Fruit fly (Drosophila melanogaster) S2 (cell line): ENCODE results near the gene ATPsynD.

Source experiments
- CG8478 ChIP-seq: fragments of >200 bp; optimal IDR thresholded peaks from 2 replicates; lab custom pipeline; 2018
- CTCF ChIP-seq, 2 experiments: fragments of >200 bp; optimal IDR thresholded peaks; 2 replicates each; lab custom pipeline; 2018

DNA sequence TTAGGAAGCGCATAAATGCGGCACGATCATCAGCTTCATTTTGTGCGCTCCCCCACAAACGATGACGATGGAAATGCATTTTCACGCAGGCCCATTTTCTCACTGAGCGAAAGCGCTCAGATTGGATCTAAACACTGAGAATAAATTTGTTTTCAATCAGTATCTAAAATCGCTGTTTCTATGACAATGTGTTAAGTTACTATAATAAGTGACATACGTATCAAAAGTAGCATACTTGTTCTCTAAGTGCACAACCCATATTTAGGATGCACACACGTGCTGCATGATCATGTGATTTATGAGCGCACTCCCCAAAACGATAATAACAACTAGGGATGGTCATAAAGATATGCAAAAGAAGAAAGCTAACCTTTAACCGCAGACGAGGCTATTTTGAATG lies 13.3 kb downstream of the ATPsynD start:
- TF ChIP-seq CG8478 = no peak
- no peak for TF ChIP-seq CTCF (optimal IDR thresholded peaks at IDR 0.05; lab: Kevin White, UChicago)
